Worm (Caenorhabditis elegans) whole organism, L1 larva: ENCODE measurements around the gene cyp-13A4.

ENCODE experiments used
- F16B12.6 ChIP-seq: fragments of 150-350 bp; optimal IDR thresholded peaks from 2 replicates; lab custom pipeline; 2014; ENCODE audit warnings: missing biosample characterization, missing genetic modification characterization
- aha-1 ChIP-seq: fragments of 150-350 bp; optimal IDR thresholded peaks from 2 replicates; lab custom pipeline; 2014; ENCODE audit warnings: missing biosample characterization, missing genetic modification characterization
- alr-1 ChIP-seq: fragments of 200-800 bp; sonication (Bioruptor generic); optimal IDR thresholded peaks from 2 replicates; lab custom pipeline; 2018; ENCODE audit warnings: borderline replicate concordance, mild to moderate bottlenecking, missing genetic modification characterization, missing compliant biosample characterization
- aly-2 ChIP-seq: fragments of 150-350 bp; optimal IDR thresholded peaks from 2 replicates; lab custom pipeline; 2014; ENCODE audit warnings: missing biosample characterization, missing genetic modification characterization
- blmp-1 ChIP-seq: fragments of 150-350 bp; optimal IDR thresholded peaks from 2 replicates; lab custom pipeline; 2014; ENCODE audit warnings: missing biosample characterization, missing genetic modification characterization
- ceh-63 ChIP-seq: fragments of 200-800 bp; sonication (Bioruptor generic); optimal IDR thresholded peaks from 2 replicates; lab custom pipeline; 2018; ENCODE audit warnings: mild to moderate bottlenecking, missing genetic modification characterization, missing compliant biosample characterization
- ceh-8 ChIP-seq: fragments of 200-800 bp; sonication (Bioruptor generic); optimal IDR thresholded peaks from 2 replicates; lab custom pipeline; 2018; ENCODE audit warnings: mild to moderate bottlenecking, missing genetic modification characterization, moderate library complexity, missing compliant biosample characterization
- ceh-82 ChIP-seq, 3 experiments: fragments of 150-350 bp in 1 of 3; sonication (generic microtip) in 2 of 3; optimal IDR thresholded peaks; 2 replicates each; lab custom pipeline; 2014 to 2017; ENCODE audit warnings: missing biosample characterization in 3 of 3, missing genetic modification characterization in 3 of 3
- ceh-88 ChIP-seq: fragments of 200-800 bp; sonication (Bioruptor generic); IDR thresholded peaks from 2 replicates; pipeline ENCODE4 v1.3.6; 2022; ENCODE audit warnings: missing genetic modification characterization, missing compliant biosample characterization
- ces-1 ChIP-seq: fragments of 150-350 bp; optimal IDR thresholded peaks from 2 replicates; lab custom pipeline; 2014; ENCODE audit warnings: missing biosample characterization, missing genetic modification reagents, missing genetic modification characterization
- dsc-1 ChIP-seq: sonication (generic microtip); optimal IDR thresholded peaks from 2 replicates; lab custom pipeline; 2016; ENCODE audit warnings: mild to moderate bottlenecking, missing genetic modification characterization, missing compliant biosample characterization
- egl-13 ChIP-seq: sonication (generic microtip); optimal IDR thresholded peaks from 2 replicates; lab custom pipeline; 2016; ENCODE audit warnings: missing genotype, missing genetic modification reagents, missing genetic modification characterization, missing compliant biosample characterization
- ets-5 ChIP-seq: fragments of 200-800 bp; sonication (Bioruptor generic); IDR thresholded peaks from 2 replicates; pipeline ENCODE4 v1.3.6; 2022; ENCODE audit warnings: missing genetic modification characterization, missing compliant biosample characterization
- fos-1 ChIP-seq: fragments of 150-350 bp; optimal IDR thresholded peaks from 2 replicates; lab custom pipeline; 2014; ENCODE audit warnings: missing biosample characterization, missing genetic modification characterization
- hlh-4 ChIP-seq: sonication (generic microtip); optimal IDR thresholded peaks from 2 replicates; lab custom pipeline; 2016; ENCODE audit warnings: mild to moderate bottlenecking, missing genetic modification characterization, missing compliant biosample characterization
- hpl-2 ChIP-seq: fragments of 150-350 bp; optimal IDR thresholded peaks from 2 replicates; lab custom pipeline; 2014; ENCODE audit warnings: missing biosample characterization, missing genetic modification reagents, missing genetic modification characterization
- irx-1 ChIP-seq: sonication (generic microtip); optimal IDR thresholded peaks from 2 replicates; lab custom pipeline; 2016; ENCODE audit warnings: missing genetic modification characterization, missing compliant biosample characterization
- isw-1 ChIP-seq: fragments of 200-800 bp; sonication (Bioruptor generic); IDR thresholded peaks from 2 replicates; pipeline ENCODE4 v1.3.6; 2022; ENCODE audit warnings: missing genetic modification characterization, missing compliant biosample characterization
- lin-14 ChIP-seq: fragments of 200-800 bp; sonication (Bioruptor generic); optimal IDR thresholded peaks from 2 replicates; lab custom pipeline; 2018; ENCODE audit warnings: mild to moderate bottlenecking, missing genetic modification characterization, moderate library complexity, missing compliant biosample characterization
- lin-35 ChIP-seq, 2 experiments: fragments of 150-350 bp; optimal IDR thresholded peaks; 2 replicates each; lab custom pipeline; 2014; ENCODE audit warnings: missing biosample characterization in 2 of 2, missing genetic modification characterization in 2 of 2, missing genetic modification reagents in 2 of 2
- lin-39 ChIP-seq: fragments of 150-350 bp; optimal IDR thresholded peaks from 2 replicates; lab custom pipeline; 2014; ENCODE audit warnings: missing biosample characterization, missing genetic modification reagents, missing genetic modification characterization
- lir-3 ChIP-seq: sonication (generic microtip); optimal IDR thresholded peaks from 2 replicates; lab custom pipeline; 2016; ENCODE audit warnings: mild to moderate bottlenecking, missing genetic modification characterization, moderate library complexity, missing compliant biosample characterization; ENCODE audit not compliant: poor library complexity
- lsy-2 ChIP-seq, 2 experiments: fragments of 150-350 bp; optimal IDR thresholded peaks; 2 replicates each; lab custom pipeline; 2014; ENCODE audit warnings: missing biosample characterization in 2 of 2, missing genetic modification characterization in 2 of 2
- mdl-1 ChIP-seq, 2 experiments: fragments of 150-350 bp; optimal IDR thresholded peaks; 2 replicates each; lab custom pipeline; 2014 to 2017; ENCODE audit warnings: missing biosample characterization in 2 of 2, missing genetic modification characterization in 2 of 2, inconsistent platforms in 1 of 2
- mep-1 ChIP-seq: fragments of 150-350 bp; optimal IDR thresholded peaks from 2 replicates; lab custom pipeline; 2014; ENCODE audit warnings: missing biosample characterization, missing genetic modification characterization
- nhr-11 ChIP-seq: fragments of 150-350 bp; optimal IDR thresholded peaks from 2 replicates; lab custom pipeline; 2014; ENCODE audit warnings: missing biosample characterization, missing genetic modification characterization
- nhr-12 ChIP-seq: sonication (generic microtip); optimal IDR thresholded peaks from 2 replicates; lab custom pipeline; 2017; ENCODE audit warnings: missing biosample characterization, missing genetic modification characterization
- nhr-71 ChIP-seq: sonication (generic microtip); optimal IDR thresholded peaks from 2 replicates; lab custom pipeline; 2016; ENCODE audit warnings: mild to moderate bottlenecking, missing genetic modification characterization, moderate library complexity, missing compliant biosample characterization
- nhr-84 ChIP-seq: sonication (generic microtip); optimal IDR thresholded peaks from 2 replicates; lab custom pipeline; 2017; ENCODE audit warnings: missing biosample characterization, missing genetic modification characterization
- nhr-85 ChIP-seq: sonication (generic microtip); peaks from one replicate; lab custom pipeline; 2016; ENCODE audit warnings: missing genetic modification characterization, inconsistent platforms, missing compliant biosample characterization
- pqm-1 ChIP-seq: sonication (generic microtip); optimal IDR thresholded peaks from 3 replicates; lab custom pipeline; 2017; ENCODE audit warnings: missing biosample characterization, missing genetic modification characterization
- rnt-1 ChIP-seq: sonication (generic microtip); optimal IDR thresholded peaks from 2 replicates; lab custom pipeline; 2016; ENCODE audit warnings: mild to moderate bottlenecking, missing genetic modification characterization, moderate library complexity, missing compliant biosample characterization
- sox-4 ChIP-seq: sonication (generic microtip); optimal IDR thresholded peaks from 2 replicates; lab custom pipeline; 2016; ENCODE audit warnings: missing genetic modification characterization, missing compliant biosample characterization
- sptf-1 ChIP-seq: fragments of 150-350 bp; optimal IDR thresholded peaks from 2 replicates; lab custom pipeline; 2014; ENCODE audit warnings: missing biosample characterization, missing genetic modification characterization
- sup-37 ChIP-seq: fragments of 200-800 bp; sonication (Bioruptor generic); optimal IDR thresholded peaks from 2 replicates; lab custom pipeline; 2018; ENCODE audit warnings: mild to moderate bottlenecking, missing genetic modification characterization, missing compliant biosample characterization
- swsn-7 ChIP-seq: sonication (generic microtip); optimal IDR thresholded peaks from 2 replicates; lab custom pipeline; 2016; ENCODE audit warnings: missing genetic modification characterization, missing compliant biosample characterization
- tbx-2 ChIP-seq: sonication (generic microtip); optimal IDR thresholded peaks from 2 replicates; lab custom pipeline; 2016; ENCODE audit warnings: missing genetic modification characterization, missing compliant biosample characterization
- unc-30 ChIP-seq: sonication (generic microtip); optimal IDR thresholded peaks from 2 replicates; lab custom pipeline; 2017; ENCODE audit warnings: missing biosample characterization, missing genetic modification characterization
- unc-62 ChIP-seq: fragments of 150-350 bp; optimal IDR thresholded peaks from 2 replicates; lab custom pipeline; 2014; ENCODE audit warnings: missing biosample characterization, missing genetic modification reagents, missing genetic modification characterization
- unc-86 ChIP-seq: sonication (generic microtip); optimal IDR thresholded peaks from 2 replicates; lab custom pipeline; 2016; ENCODE audit warnings: missing genetic modification characterization, missing compliant biosample characterization
- unc-98 ChIP-seq: fragments of 200-800 bp; sonication (Bioruptor generic); IDR thresholded peaks from 2 replicates; pipeline ENCODE4 v1.3.6; 2022; ENCODE audit warnings: missing genetic modification characterization, missing compliant biosample characterization
- xbp-1 ChIP-seq: sonication (generic microtip); optimal IDR thresholded peaks from 2 replicates; lab custom pipeline; 2016; ENCODE audit warnings: missing genetic modification characterization, missing compliant biosample characterization
- zip-4 ChIP-seq: fragments of 200-800 bp; sonication (Bioruptor generic); optimal IDR thresholded peaks from 2 replicates; lab custom pipeline; 2018; ENCODE audit warnings: mild to moderate bottlenecking, missing genetic modification characterization, moderate library complexity, missing compliant biosample characterization
- ztf-11 ChIP-seq, 2 experiments: sonication (generic microtip); optimal IDR thresholded peaks; 2 replicates each; lab custom pipeline; 2016 to 2017; ENCODE audit warnings: missing genetic modification characterization in 2 of 2, missing biosample characterization in 1 of 2, missing compliant biosample characterization in 1 of 2
- ztf-4 ChIP-seq: fragments of 150-350 bp; optimal IDR thresholded peaks from 2 replicates; lab custom pipeline; 2014; ENCODE audit warnings: missing biosample characterization, missing genetic modification characterization

The cyp-13A4 gene

DNA sequence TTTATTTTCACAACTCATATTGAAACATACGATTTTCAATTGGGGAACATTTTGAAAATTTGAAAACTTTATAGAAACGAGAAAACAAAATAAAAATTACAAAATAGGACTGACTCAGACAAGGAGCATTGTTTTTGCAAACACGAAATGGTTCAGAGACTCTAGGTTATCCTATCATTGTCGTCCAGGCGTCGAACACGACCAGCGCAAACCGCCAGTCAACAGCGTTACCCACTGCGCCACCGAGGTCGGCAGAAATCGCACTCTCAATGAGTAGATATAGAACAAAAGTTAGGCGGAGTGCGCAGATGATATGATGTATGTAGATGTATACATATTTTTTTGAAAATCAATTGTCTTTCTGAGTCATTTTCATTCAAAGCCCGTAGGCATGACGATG, 22.9 kb downstream of the cyp-13A4 start (continued):
- TF ChIP-seq alr-1 (tag; lab: Kevin White, UChicago) (no peak), isw-1 (GFP tag; lab: Robert Waterston, UW) (0 out of 2 replicates have a peak, but pooled peaks have one; percentile 1), ets-5 (GFP tag; lab: Robert Waterston, UW) (no peak), hlh-4 (peak; percentile 16), sup-37 (GFP tag; lab: Kevin White, UChicago) (no peak), aly-2 (tag; lab: Kevin White, UChicago) (peak; percentile 42), lsy-2 (tag; optimal IDR thresholded peaks at IDR 0.05; lab: Kevin White, UChicago) (peak; percentile 57 to 59), nhr-71 (tag; lab: Kevin White, UChicago) (peak; percentile 73), swsn-7 (tag; lab: Kevin White, UChicago) (peak; percentile 75), ceh-63 (GFP tag; lab: Kevin White, UChicago) (no peak), unc-98 (GFP tag; lab: Robert Waterston, UW) (no peak), nhr-12 (tag; lab: Kevin White, UChicago) (no peak), zip-4 (GFP tag; lab: Kevin White, UChicago) (peak; percentile 45), F16B12.6 (tag; lab: Kevin White, UChicago) (peak; percentile 53), nhr-85 (tag; lab: Kevin White, UChicago) (peak; percentile 58), lin-35 (GFP tag; optimal IDR thresholded peaks at IDR 0.05; lab: Kevin White, UChicago) (peak; percentile 48 to 68), lir-3 (tag; lab: Kevin White, UChicago) (peak; percentile 53), nhr-84 (no peak), unc-86 (tag; lab: Kevin White, UChicago) (peak; percentile 41), blmp-1 (tag; lab: Kevin White, UChicago) (no peak), dsc-1 (tag; lab: Kevin White, UChicago) (peak; percentile 82), mep-1 (peak; percentile 50), fos-1 (tag; lab: Kevin White, UChicago) (no peak), ceh-8 (GFP tag; lab: Kevin White, UChicago) (peak; percentile 48), ces-1 (GFP tag; lab: Kevin White, UChicago) (no peak), pqm-1 (tag; lab: Kevin White, UChicago) (no peak), sox-4 (tag; lab: Kevin White, UChicago) (peak; percentile 52), aha-1 (tag; lab: Kevin White, UChicago) (no peak), ceh-82 (tag; optimal IDR thresholded peaks at IDR 0.05; lab: Kevin White, UChicago) (peak in 2 of 3 experiments; percentile 32 to 82), unc-30 (tag; lab: Kevin White, UChicago) (no peak), xbp-1 (peak; percentile 66), nhr-11 (no peak), rnt-1 (tag; lab: Kevin White, UChicago) (peak; percentile 78), hpl-2 (GFP tag; lab: Kevin White, UChicago) (no peak), sptf-1 (tag; lab: Kevin White, UChicago) (no peak), ztf-4 (tag; lab: Kevin White, UChicago) (no peak), ceh-88 (GFP tag; lab: Robert Waterston, UW) (peak; percentile 61; the same call in 1 of the 2 replicates), lin-14 (GFP tag; lab: Kevin White, UChicago) (peak; percentile 54), tbx-2 (tag; lab: Kevin White, UChicago) (peak; percentile 66), irx-1 (tag; lab: Kevin White, UChicago) (peak; percentile 61), mdl-1 (tag; optimal IDR thresholded peaks at IDR 0.05; lab: Kevin White, UChicago) (peak in 1 of 2 experiments; percentile 62), unc-62 (no peak), ztf-11 (tag; optimal IDR thresholded peaks at IDR 0.05; lab: Kevin White, UChicago) (peak in 1 of 2 experiments; percentile 71), lin-39 (tag; lab: Kevin White, UChicago) (no peak), egl-13 (tag; lab: Kevin White, UChicago) (peak; percentile 44)
